Fruit fly (Drosophila melanogaster) S2 (cell line): ENCODE results near the gene CG5096.

Experiments used
- CG8478 ChIP-seq: fragments of >200 bp; optimal IDR thresholded peaks from 2 replicates; lab custom pipeline; 2018
- CTCF ChIP-seq, 2 experiments: fragments of >200 bp; optimal IDR thresholded peaks; 2 replicates each; lab custom pipeline; 2018

The CG5096 gene

dm6 chr2L:10366525-10366924, 15.5 kb upstream of the CG5096 start, which contains the start of gene CG5056:
Gene CG5056, plus strand, starts transcription at chr2L:10366692.
- TF ChIP-seq CG8478 (lab: Kevin White, UChicago) (no peak), CTCF (optimal IDR thresholded peaks at IDR 0.05; lab: Kevin White, UChicago) (no peak)

DNA sequence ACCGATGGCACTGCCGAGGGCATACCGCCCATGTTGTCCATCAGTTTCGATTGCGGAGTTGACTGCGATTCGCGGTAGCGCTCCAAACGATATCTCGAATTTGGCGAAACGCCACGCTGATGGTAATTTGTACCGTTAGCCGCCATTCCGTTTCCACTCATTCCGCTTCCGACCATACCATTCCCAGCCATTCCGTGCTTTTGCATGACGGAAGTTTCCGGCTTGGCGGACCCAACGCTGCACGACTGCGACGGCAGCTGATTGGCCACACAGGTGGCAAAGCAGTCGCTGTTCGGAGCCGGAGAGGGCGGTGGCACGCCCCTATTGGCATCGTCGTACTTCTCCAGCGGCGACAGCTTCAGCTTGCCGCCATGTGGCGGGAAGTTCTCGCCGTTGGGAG, 9.8 kb upstream of the CG5096 start:
- TF ChIP-seq CG8478 (lab: Kevin White, UChicago) (no peak), CTCF (optimal IDR thresholded peaks at IDR 0.05; lab: Kevin White, UChicago) (no peak)

dm6 chr2L:10373605-10374269, 8.3 kb upstream of the CG5096 start, which contains the start of gene rho-5:
Gene rho-5, minus strand, starts transcription at chr2L:10373900.
- no peak for TF ChIP-seq CTCF (optimal IDR thresholded peaks at IDR 0.05; lab: Kevin White, UChicago)
- no peak for TF ChIP-seq CG8478 (lab: Kevin White, UChicago)

DNA sequence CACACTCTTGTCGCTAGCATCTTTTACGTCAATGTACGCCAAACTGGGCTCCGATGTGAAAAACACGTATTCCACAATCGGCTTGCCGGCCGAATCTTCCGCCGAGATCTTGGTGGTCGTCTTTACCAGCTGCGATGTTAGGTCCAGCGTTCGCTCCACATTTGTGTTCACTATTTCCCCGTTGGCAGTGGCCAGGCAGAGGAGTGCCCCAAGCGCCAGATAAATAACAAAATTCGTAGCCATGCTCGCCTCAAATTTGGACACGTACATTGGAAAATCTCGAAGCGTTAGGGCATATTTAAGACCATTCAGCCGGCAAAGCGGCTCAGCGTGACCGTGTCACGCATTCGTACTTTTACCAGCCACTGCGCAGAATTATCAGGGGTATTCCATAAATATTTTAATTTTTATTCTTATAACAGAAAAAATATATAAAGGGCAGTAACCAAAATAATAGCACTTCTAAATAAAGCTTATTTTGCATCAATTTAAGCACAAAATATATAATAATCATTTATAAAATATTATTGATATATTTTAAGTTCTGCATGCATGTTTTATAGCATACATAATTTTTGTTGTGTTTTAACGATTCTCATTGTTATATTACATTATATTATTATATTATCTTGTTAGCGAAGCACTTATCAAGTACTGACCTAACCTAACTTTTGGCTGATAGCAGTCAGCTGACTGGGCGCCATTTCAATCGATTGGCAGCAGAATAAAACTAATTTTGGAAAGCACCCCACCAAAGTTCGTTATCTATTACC, 6.4 kb upstream of the CG5096 start, which contains the start of the genes CG33303 and dpr19:
Gene CG33303, minus strand, starts transcription at position 294 of the 773 bp plus-strand sequence.
Gene dpr19, plus strand, starts transcription at position 705 of the 773 bp plus-strand sequence.
- TF ChIP-seq CG8478 (lab: Kevin White, UChicago) (no peak), CTCF (optimal IDR thresholded peaks at IDR 0.05; lab: Kevin White, UChicago) (no peak)

- TF ChIP-seq CTCF (optimal IDR thresholded peaks at IDR 0.05; lab: Kevin White, UChicago) (no peak), CG8478 (lab: Kevin White, UChicago) (no peak)
These were observed 5.8 kb upstream of the CG5096 start for dm6 chr2L:10376276-10376675.

- no peak for TF ChIP-seq CTCF (optimal IDR thresholded peaks at IDR 0.05; lab: Kevin White, UChicago)
- no peak for TF ChIP-seq CG8478 (lab: Kevin White, UChicago)
These were observed 3.4 kb upstream of the CG5096 start for dm6 chr2L:10378631-10379030.

DNA sequence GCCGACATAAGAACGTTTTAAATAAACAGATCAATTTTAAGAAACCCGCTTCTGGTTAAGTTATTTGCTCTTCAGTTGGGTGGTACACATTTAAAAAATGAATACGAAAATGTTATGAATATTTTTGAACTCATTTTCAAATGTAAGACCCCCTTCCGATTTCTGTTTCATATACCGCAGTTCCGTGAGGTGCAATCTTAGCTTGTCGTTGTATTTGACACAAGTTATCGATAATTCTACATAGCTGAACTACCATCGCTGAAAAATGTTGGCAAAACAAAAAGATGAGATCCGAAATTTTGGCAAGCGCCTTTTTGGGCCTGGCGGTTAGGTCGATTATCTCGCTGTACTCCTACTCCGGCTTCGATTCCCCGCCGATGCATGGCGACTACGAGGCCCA, 2.2 kb upstream of the CG5096 start, which contains the start of gene gny:
Gene gny, plus strand, starts transcription at position 239 of the 400 bp plus-strand sequence.
- TF ChIP-seq CG8478 (lab: Kevin White, UChicago) (no peak), CTCF (optimal IDR thresholded peaks at IDR 0.05; lab: Kevin White, UChicago) (peak; percentile 12 to 32)

- TF ChIP-seq CTCF (optimal IDR thresholded peaks at IDR 0.05; lab: Kevin White, UChicago): no peak
- TF ChIP-seq CG8478 (lab: Kevin White, UChicago): no peak
These were observed 4.2 kb downstream of the CG5096 start, which contains the start of the genes Cdk1 and mRpS7 for dm6 chr2L:10386208-10386805. Gene Cdk1, minus strand, starts transcription at chr2L:10386262. Gene mRpS7, plus strand, starts transcription at chr2L:10386662.

dm6 chr2L:10386824-10387223, 4.8 kb downstream of the CG5096 start:
- TF ChIP-seq CG8478 (lab: Kevin White, UChicago) (no peak), CTCF (optimal IDR thresholded peaks at IDR 0.05; lab: Kevin White, UChicago) (no peak)

DNA sequence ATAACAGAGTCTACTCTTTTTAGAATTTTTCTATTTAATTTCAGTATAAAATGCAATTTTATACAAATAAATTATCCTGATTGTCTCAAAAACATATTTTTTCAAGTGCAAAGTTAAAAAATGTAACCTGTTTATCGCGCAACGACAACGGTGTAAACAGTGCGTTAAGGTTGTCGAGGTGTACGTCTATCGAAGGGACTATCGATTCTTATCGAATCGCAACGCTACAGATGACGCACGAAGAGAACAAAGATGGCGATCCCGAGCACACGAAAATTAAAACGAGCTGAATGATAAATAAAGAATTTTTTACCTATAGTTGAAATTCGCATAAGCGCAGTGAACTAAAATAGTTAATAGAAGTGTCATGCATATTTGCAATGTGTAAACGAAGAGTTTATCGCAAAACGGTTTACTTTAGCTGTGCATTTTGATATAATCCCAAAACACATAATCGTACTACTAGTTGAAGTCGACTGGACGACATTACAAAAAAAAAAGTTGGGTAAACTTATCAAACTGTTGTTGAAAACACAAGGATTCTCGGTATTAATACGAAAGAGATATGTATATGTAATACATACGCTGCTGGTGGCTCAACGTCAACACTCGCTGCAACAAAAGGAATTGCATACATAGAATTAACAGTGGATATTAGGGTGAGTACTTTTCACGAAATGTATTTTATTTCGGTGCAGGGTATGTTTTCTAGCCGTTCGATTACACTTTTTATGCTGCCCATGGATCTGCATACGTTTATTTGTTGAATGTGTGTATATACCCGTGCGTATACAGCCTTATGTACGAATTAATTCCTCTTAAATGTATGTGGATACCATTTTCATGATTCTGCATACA, 6.0 kb downstream of the CG5096 start, which contains the start of gene da:
Gene da, plus strand, starts transcription at position 237 of the 858 bp plus-strand sequence.
- TF ChIP-seq CG8478 (lab: Kevin White, UChicago) (no peak), CTCF (optimal IDR thresholded peaks at IDR 0.05; lab: Kevin White, UChicago) (peak in 1 of 2 experiments; percentile 51)

dm6 chr2L:10393467-10393866, 11.4 kb downstream of the CG5096 start:
- TF ChIP-seq CTCF (optimal IDR thresholded peaks at IDR 0.05; lab: Kevin White, UChicago) (no peak), CG8478 (lab: Kevin White, UChicago) (no peak)

dm6 chr2L:10395035-10395434, 13.0 kb downstream of the CG5096 start:
- TF ChIP-seq CG8478 (lab: Kevin White, UChicago): no peak
- TF ChIP-seq CTCF (optimal IDR thresholded peaks at IDR 0.05; lab: Kevin White, UChicago): no peak

dm6 chr2L:10395642-10396487, 13.8 kb downstream of the CG5096 start, which contains the start of gene Mdh1:
Gene Mdh1, minus strand, starts transcription at chr2L:10396332.
- TF ChIP-seq CG8478 (lab: Kevin White, UChicago): no peak
- TF ChIP-seq CTCF (optimal IDR thresholded peaks at IDR 0.05; lab: Kevin White, UChicago): no peak
